Fruit fly (Drosophila melanogaster) whole organism, embryonic: ENCODE measurements around the gene Mgstl.

Source experiments
- Asciz ChIP-seq: fragments of 200-800 bp; sonication (Bioruptor generic); optimal IDR thresholded peaks from 2 replicates; lab custom pipeline; 2017; ENCODE audit warnings: missing biosample characterization, mild to moderate bottlenecking, missing genetic modification characterization, missing genetic modification reagents
- Atf-2 ChIP-seq: fragments of 200-800 bp; sonication (Bioruptor generic); optimal IDR thresholded peaks from 2 replicates; lab custom pipeline; 2016; ENCODE audit warnings: missing biosample characterization, missing genetic modification characterization
- Bteb2 ChIP-seq: fragments of 200-800 bp; sonication (Bioruptor generic); optimal IDR thresholded peaks from 2 replicates; lab custom pipeline; 2016; ENCODE audit warnings: missing biosample characterization, missing genetic modification characterization
- C15 ChIP-seq: fragments of 200-800 bp; sonication (Bioruptor generic); IDR thresholded peaks from 3 replicates; pipeline ENCODE4 v1.3.6; 2022; ENCODE audit warnings: missing biosample characterization, missing genetic modification characterization
- CG12942 ChIP-seq: fragments of 200-800 bp; sonication (Bioruptor generic); optimal IDR thresholded peaks from 3 replicates; lab custom pipeline; 2016; ENCODE audit warnings: missing biosample characterization, missing genetic modification characterization
- CG14050 ChIP-seq: fragments of 200-800 bp; sonication (Bioruptor generic); IDR thresholded peaks from 3 replicates; pipeline ENCODE4 v1.3.6; 2022; ENCODE audit warnings: missing biosample characterization, missing genetic modification characterization
- CG15514 ChIP-seq: fragments of 200-800 bp; sonication (Bioruptor generic); optimal IDR thresholded peaks from 3 replicates; lab custom pipeline; 2017; ENCODE audit warnings: missing biosample characterization, missing genetic modification characterization, mild to moderate bottlenecking, moderate library complexity, missing genetic modification reagents
- CG17912 ChIP-seq: fragments of 200-800 bp; sonication (Bioruptor generic); optimal IDR thresholded peaks from 2 replicates; lab custom pipeline; 2018; ENCODE audit warnings: missing biosample characterization, mild to moderate bottlenecking, missing genetic modification characterization
- CG6175 ChIP-seq: fragments of 200-800 bp; sonication (Bioruptor generic); IDR thresholded peaks from 3 replicates; pipeline ENCODE4 v1.3.6; 2022; ENCODE audit warnings: missing biosample characterization, missing genetic modification characterization
- CG6683 ChIP-seq: fragments of 200-800 bp; sonication (Bioruptor generic); optimal IDR thresholded peaks from 2 replicates; lab custom pipeline; 2017; ENCODE audit warnings: missing biosample characterization, mild to moderate bottlenecking, missing genetic modification characterization, missing genetic modification reagents
- CG6765 ChIP-seq: fragments of 200-800 bp; sonication (Bioruptor generic); optimal IDR thresholded peaks from 3 replicates; lab custom pipeline; 2017; ENCODE audit warnings: missing biosample characterization, mild to moderate bottlenecking, missing genetic modification characterization
- CG8359 ChIP-seq: fragments of 200-800 bp; sonication (Bioruptor generic); optimal IDR thresholded peaks from 2 replicates; lab custom pipeline; 2017; ENCODE audit warnings: missing biosample characterization, mild to moderate bottlenecking, missing genetic modification characterization, borderline replicate concordance
- CG8388 ChIP-seq: fragments of 200-800 bp; sonication (Bioruptor generic); optimal IDR thresholded peaks from 2 replicates; lab custom pipeline; 2019; ENCODE audit warnings: missing biosample characterization, mild to moderate bottlenecking, missing genetic modification characterization, moderate library complexity
- CG8924 ChIP-seq: fragments of 200-800 bp; optimal IDR thresholded peaks from 3 replicates; lab custom pipeline; 2019; ENCODE audit warnings: missing biosample characterization, mild to moderate bottlenecking, missing genetic modification characterization, moderate library complexity
- CG8944 ChIP-seq: fragments of 200-800 bp; sonication (Bioruptor generic); optimal IDR thresholded peaks from 3 replicates; lab custom pipeline; 2016; ENCODE audit warnings: missing biosample characterization, missing genetic modification characterization
- CG9727 ChIP-seq: fragments of 200-800 bp; sonication (Bioruptor generic); optimal IDR thresholded peaks from 3 replicates; lab custom pipeline; 2017; ENCODE audit warnings: missing biosample characterization, mild to moderate bottlenecking, missing genetic modification characterization
- CoRest ChIP-seq: fragments of 200-800 bp; sonication (Bioruptor generic); optimal IDR thresholded peaks from 3 replicates; lab custom pipeline; 2018; ENCODE audit warnings: missing biosample characterization, mild to moderate bottlenecking, missing genetic modification characterization, moderate library complexity
- Dip3 ChIP-seq: fragments of 200-800 bp; sonication (Bioruptor generic); optimal IDR thresholded peaks from 3 replicates; lab custom pipeline; 2016; ENCODE audit warnings: missing biosample characterization, missing genetic modification characterization
- E2f2 ChIP-seq: fragments of 200-800 bp; sonication (Bioruptor generic); IDR thresholded peaks from 2 replicates; pipeline ENCODE4 v1.3.6; 2022; ENCODE audit warnings: missing biosample characterization, missing genetic modification characterization
- HLH3B ChIP-seq: fragments of 200-800 bp; sonication (Bioruptor generic); IDR thresholded peaks from 2 replicates; pipeline ENCODE4 v1.3.6; 2022; ENCODE audit warnings: missing biosample characterization, missing genetic modification characterization
- HLHmδ ChIP-seq: fragments of 200-800 bp; sonication (Bioruptor generic); optimal IDR thresholded peaks from 2 replicates; lab custom pipeline; 2018; ENCODE audit warnings: missing biosample characterization, mild to moderate bottlenecking, missing genetic modification characterization, moderate library complexity
- Hand ChIP-seq: fragments of 200-800 bp; sonication (Bioruptor generic); optimal IDR thresholded peaks from 2 replicates; lab custom pipeline; 2017; ENCODE audit warnings: mild to moderate bottlenecking, missing biosample characterization, missing genetic modification reagents, missing genetic modification characterization
- Hr78 ChIP-seq, 2 experiments: fragments of 200-800 bp in 1 of 2; fragments of >200 bp in 1 of 2; sonication (Bioruptor generic) in 1 of 2; optimal IDR thresholded peaks; 2 replicates each; lab custom pipeline; 2017 to 2019; ENCODE audit warnings: missing biosample characterization in 2 of 2, missing genetic modification characterization in 2 of 2, mild to moderate bottlenecking in 1 of 2, moderate library complexity in 1 of 2
- Hsf ChIP-seq: fragments of 200-800 bp; sonication (Bioruptor generic); optimal IDR thresholded peaks from 3 replicates; lab custom pipeline; 2016; ENCODE audit warnings: missing biosample characterization, missing genetic modification characterization
- NfI ChIP-seq: fragments of 200-800 bp; sonication (Bioruptor generic); optimal IDR thresholded peaks from 3 replicates; lab custom pipeline; 2018; ENCODE audit warnings: missing biosample characterization, mild to moderate bottlenecking, missing genetic modification characterization, moderate library complexity
- Ravus ChIP-seq: fragments of 200-800 bp; sonication (Bioruptor generic); IDR thresholded peaks from 2 replicates; pipeline ENCODE4 v1.3.6; 2022; ENCODE audit warnings: missing biosample characterization, missing genetic modification characterization
- Side ChIP-seq: fragments of 200-800 bp; sonication (Bioruptor generic); optimal IDR thresholded peaks from 2 replicates; lab custom pipeline; 2016; ENCODE audit warnings: missing biosample characterization, missing genetic modification characterization
- TFAM ChIP-seq: fragments of 200-800 bp; sonication (Bioruptor generic); optimal IDR thresholded peaks from 2 replicates; lab custom pipeline; 2017; ENCODE audit warnings: missing biosample characterization, missing genetic modification characterization, inconsistent platforms
- ash1 ChIP-seq: fragments of 200-800 bp; sonication (Bioruptor generic); optimal IDR thresholded peaks from 2 replicates; lab custom pipeline; 2018; ENCODE audit warnings: missing biosample characterization, mild to moderate bottlenecking, missing genetic modification characterization
- bab2 ChIP-seq: fragments of 200-800 bp; sonication (Bioruptor generic); optimal IDR thresholded peaks from 2 replicates; lab custom pipeline; 2016; ENCODE audit warnings: missing biosample characterization, missing genetic modification characterization
- bsh ChIP-seq, 2 experiments: fragments of 200-800 bp; sonication (Bioruptor generic); optimal IDR thresholded peaks; 2 replicates each; lab custom pipeline; 2017 to 2018; ENCODE audit warnings: mild to moderate bottlenecking in 2 of 2, missing biosample characterization in 2 of 2, missing genetic modification characterization in 2 of 2, moderate library complexity in 1 of 2
- caup ChIP-seq: fragments of 200-800 bp; sonication (Bioruptor generic); optimal IDR thresholded peaks from 3 replicates; lab custom pipeline; 2017; ENCODE audit warnings: missing biosample characterization, mild to moderate bottlenecking, missing genetic modification characterization, moderate library complexity; ENCODE audit not compliant: severe bottlenecking
- croc ChIP-seq: fragments of 200-800 bp; sonication (Bioruptor generic); conservative IDR thresholded peaks from 3 replicates; pipeline ENCODE4 v1.3.6; 2022; ENCODE audit warnings: missing biosample characterization, missing genetic modification characterization
- danr ChIP-seq: fragments of 200-800 bp; sonication (Bioruptor generic); IDR thresholded peaks from 2 replicates; pipeline ENCODE4 v1.3.6; 2022; ENCODE audit warnings: missing biosample characterization, missing genetic modification characterization
- disco-r ChIP-seq: fragments of 200-800 bp; sonication (Bioruptor generic); optimal IDR thresholded peaks from 2 replicates; lab custom pipeline; 2016; ENCODE audit warnings: missing biosample characterization, missing genetic modification characterization
- en ChIP-seq: fragments of 200-800 bp; sonication (Bioruptor generic); optimal IDR thresholded peaks from 2 replicates; lab custom pipeline; 2016; ENCODE audit warnings: missing biosample characterization, missing genetic modification characterization
- fu2 ChIP-seq: fragments of 200-800 bp; sonication (Bioruptor generic); optimal IDR thresholded peaks from 2 replicates; lab custom pipeline; 2016; ENCODE audit warnings: missing biosample characterization, missing genetic modification characterization
- hth ChIP-seq: fragments of >200 bp; optimal IDR thresholded peaks from 2 replicates; lab custom pipeline; 2017; ENCODE audit warnings: inconsistent platforms
- jing ChIP-seq: fragments of 200-800 bp; sonication (Bioruptor generic); optimal IDR thresholded peaks from 2 replicates; lab custom pipeline; 2018; ENCODE audit warnings: missing biosample characterization, mild to moderate bottlenecking, missing genetic modification characterization
- lab ChIP-seq: fragments of 200-800 bp; sonication (Bioruptor generic); optimal IDR thresholded peaks from 3 replicates; lab custom pipeline; 2017; ENCODE audit warnings: missing biosample characterization, missing genetic modification characterization, mild to moderate bottlenecking, moderate library complexity, missing genetic modification reagents
- lilli ChIP-seq: fragments of 200-800 bp; sonication (Bioruptor generic); optimal IDR thresholded peaks from 3 replicates; lab custom pipeline; 2016; ENCODE audit warnings: missing biosample characterization, missing genetic modification characterization
- mam ChIP-seq: fragments of 200-800 bp; sonication (Bioruptor generic); optimal IDR thresholded peaks from 3 replicates; lab custom pipeline; 2016; ENCODE audit warnings: missing biosample characterization, missing genetic modification characterization
- onecut ChIP-seq: fragments of 200-800 bp; sonication (Bioruptor generic); IDR thresholded peaks from 2 replicates; pipeline ENCODE4 v1.3.6; 2022; ENCODE audit warnings: missing biosample characterization, missing genetic modification characterization
- pho ChIP-seq: fragments of 200-800 bp; sonication (Bioruptor generic); optimal IDR thresholded peaks from 2 replicates; lab custom pipeline; 2016; ENCODE audit warnings: missing biosample characterization, missing genetic modification characterization
- pros ChIP-seq: fragments of 200-800 bp; sonication (Bioruptor generic); optimal IDR thresholded peaks from 3 replicates; lab custom pipeline; 2019; ENCODE audit warnings: missing biosample characterization, mild to moderate bottlenecking, missing genetic modification characterization, moderate library complexity
- ranshi ChIP-seq: fragments of 200-800 bp; sonication (Bioruptor generic); IDR thresholded peaks from 2 replicates; pipeline ENCODE4 v1.3.6; 2022; ENCODE audit warnings: missing biosample characterization, missing genetic modification characterization
- sna ChIP-seq: fragments of 200-800 bp; sonication (Bioruptor generic); IDR thresholded peaks from 2 replicates; pipeline ENCODE4 v1.3.6; 2022; ENCODE audit warnings: missing biosample characterization, missing genetic modification characterization; ENCODE audit not compliant: partially characterized antibody
- tin ChIP-seq: fragments of 200-800 bp; sonication (Bioruptor generic); optimal IDR thresholded peaks from 3 replicates; lab custom pipeline; 2016; ENCODE audit warnings: missing biosample characterization, missing genetic modification characterization
- tio ChIP-seq: fragments of 200-800 bp; sonication (Bioruptor generic); optimal IDR thresholded peaks from 2 replicates; lab custom pipeline; 2017; ENCODE audit warnings: missing biosample characterization, missing genetic modification characterization, inconsistent platforms
- vnd ChIP-seq: fragments of 200-800 bp; sonication (Bioruptor generic); IDR thresholded peaks from 3 replicates; pipeline ENCODE4 v1.3.6; 2022; ENCODE audit warnings: missing biosample characterization, missing genetic modification characterization; ENCODE audit not compliant: partially characterized antibody

Gene Mgstl

dm6 chrX:21035208-21035937 is 6.6 kb upstream of the Mgstl start, which contains the start of gene Ntf-2 (continued):
- TF ChIP-seq danr (GFP tag; lab: Robert Waterston, UW) (no peak), lab (GFP tag; lab: Kevin White, UChicago) (peak; percentile 12), CG8944 (GFP tag; lab: Kevin White, UChicago) (peak; percentile 26), bab2 (no peak), Atf-2 (no peak), E2f2 (peak; percentile 64), CG8359 (no peak), CG6175 (GFP tag; lab: Robert Waterston, UW) (no peak), disco-r (GFP tag; lab: Kevin White, UChicago) (no peak), NfI (peak; percentile 33), onecut (GFP tag; lab: Robert Waterston, UW) (no peak), hth (no peak), CG15514 (peak; percentile 51), CG8388 (GFP tag; lab: Kevin White, UChicago) (no peak), Hr78 (GFP tag; optimal IDR thresholded peaks at IDR 0.05; lab: Kevin White, UChicago) (no peak), ash1 (GFP tag; lab: Kevin White, UChicago) (no peak), C15 (GFP tag; lab: Robert Waterston, UW) (no peak), Side (GFP tag; lab: Kevin White, UChicago) (no peak), Hand (GFP tag; lab: Kevin White, UChicago) (no peak), vnd (GFP tag; lab: Robert Waterston, UW) (peak; percentile 76), CG9727 (GFP tag; lab: Kevin White, UChicago) (no peak), en (GFP tag; lab: Kevin White, UChicago) (no peak), HLH3B (GFP tag; lab: Robert Waterston, UW) (no peak), CG12942 (GFP tag; lab: Kevin White, UChicago) (no peak), CG8924 (tag; lab: Kevin White, UChicago) (no peak), mam (peak; percentile 42), bsh (GFP tag; optimal IDR thresholded peaks at IDR 0.05; lab: Kevin White, UChicago) (no peak), jing (GFP tag; lab: Kevin White, UChicago) (no peak), Dip3 (GFP tag; lab: Kevin White, UChicago) (peak; percentile 30), CG14050 (GFP tag; lab: Robert Waterston, UW) (no peak), CG6765 (GFP tag; lab: Kevin White, UChicago) (no peak), HLHmδ (GFP tag; lab: Kevin White, UChicago) (peak; percentile 48), Hsf (GFP tag; lab: Kevin White, UChicago) (peak; percentile 37), CG17912 (GFP tag; lab: Kevin White, UChicago) (no peak), ranshi (no peak), Ravus (GFP tag; lab: Robert Waterston, UW) (no peak), CoRest (tag; lab: Kevin White, UChicago) (peak; percentile 8), caup (GFP tag; lab: Kevin White, UChicago) (no peak), Asciz (GFP tag; lab: Kevin White, UChicago) (no peak), tio (GFP tag; lab: Kevin White, UChicago) (no peak), sna (GFP tag; lab: Robert Waterston, UW) (peak; percentile 55; the same call in 1 of the 2 replicates), Bteb2 (no peak), fu2 (GFP tag; lab: Kevin White, UChicago) (no peak), lilli (GFP tag; lab: Kevin White, UChicago) (peak; percentile 44), pros (GFP tag; lab: Kevin White, UChicago) (no peak), TFAM (GFP tag; lab: Kevin White, UChicago) (no peak), croc (no peak), CG6683 (GFP tag; lab: Kevin White, UChicago) (no peak), tin (GFP tag; lab: Kevin White, UChicago) (peak; percentile 12), pho (GFP tag; lab: Kevin White, UChicago) (peak; percentile 17)
